Fruit fly (Drosophila melanogaster) whole organism, wandering third instar larva: ENCODE results near the gene CG12951.
A peak's percentile ranks its signal among the peaks of the same experiment; 100 is the strongest.

Experiments
- Abd-B ChIP-seq: fragments of >200 bp; optimal IDR thresholded peaks from 2 replicates; lab custom pipeline; 2017; ENCODE audit warnings: missing biosample characterization, missing genetic modification characterization
- CG32264 ChIP-seq: fragments of 200-800 bp; sonication (Bioruptor generic); optimal IDR thresholded peaks from 2 replicates; lab custom pipeline; 2016; ENCODE audit warnings: missing biosample characterization, missing genetic modification characterization
- CrebA ChIP-seq: fragments of 200-800 bp; sonication (Bioruptor generic); optimal IDR thresholded peaks from 2 replicates; lab custom pipeline; 2016; ENCODE audit warnings: missing biosample characterization, mild to moderate bottlenecking, missing genetic modification characterization, borderline replicate concordance
- Dfd ChIP-seq: fragments of >200 bp; optimal IDR thresholded peaks from 2 replicates; lab custom pipeline; 2017; ENCODE audit warnings: missing biosample characterization, missing genetic modification characterization
- Dif ChIP-seq: fragments of 200-275, 200-300 bp; sonication (Bioruptor generic); optimal IDR thresholded peaks from 2 replicates; lab custom pipeline; 2018; ENCODE audit warnings: missing biosample characterization, missing genetic modification characterization; ENCODE audit not compliant: partially characterized antibody
- GATAd ChIP-seq: sonication (Bioruptor generic); optimal IDR thresholded peaks from 2 replicates; lab custom pipeline; 2016; ENCODE audit warnings: missing biosample characterization, missing genetic modification characterization
- HLH106 ChIP-seq: fragments of 200-800 bp; optimal IDR thresholded peaks from 3 replicates; lab custom pipeline; 2019; ENCODE audit warnings: missing biosample characterization, mild to moderate bottlenecking, missing genetic modification characterization, moderate library complexity
- Hnf4 ChIP-seq: fragments of 200-800 bp; sonication (Bioruptor generic); optimal IDR thresholded peaks from 2 replicates; lab custom pipeline; 2016; ENCODE audit warnings: missing biosample characterization, mild to moderate bottlenecking, missing genetic modification characterization
- Hr78 ChIP-seq: fragments of >200 bp; optimal IDR thresholded peaks from 2 replicates; lab custom pipeline; 2017; ENCODE audit warnings: missing biosample characterization, missing genetic modification characterization
- Jra ChIP-seq: sonication (Bioruptor generic); optimal IDR thresholded peaks from 2 replicates; lab custom pipeline; 2016; ENCODE audit warnings: missing biosample characterization, missing genetic modification characterization
- Mio ChIP-seq: sonication (Bioruptor generic); optimal IDR thresholded peaks from 2 replicates; lab custom pipeline; 2016; ENCODE audit warnings: missing biosample characterization, missing genetic modification characterization
- N ChIP-seq: fragments of >200 bp; optimal IDR thresholded peaks from 2 replicates; lab custom pipeline; 2018; ENCODE audit warnings: missing biosample characterization, missing external identifiers, missing genetic modification characterization
- OdsH ChIP-seq: fragments of 200-800 bp; sonication (Bioruptor generic); optimal IDR thresholded peaks from 2 replicates; lab custom pipeline; 2016; ENCODE audit warnings: missing biosample characterization, mild to moderate bottlenecking, missing genetic modification characterization
- Sp1 ChIP-seq: fragments of 200-800 bp; sonication (Bioruptor generic); optimal IDR thresholded peaks from 3 replicates; lab custom pipeline; 2019; ENCODE audit warnings: missing biosample characterization, mild to moderate bottlenecking, missing genetic modification characterization, moderate library complexity
- Vsx2 ChIP-seq: fragments of 200-300, 225-300 bp; sonication (Bioruptor generic); optimal IDR thresholded peaks from 2 replicates; lab custom pipeline; 2018; ENCODE audit warnings: missing biosample characterization, missing genetic modification characterization; ENCODE audit not compliant: partially characterized antibody
- br ChIP-seq: fragments of 200-800 bp; sonication (Bioruptor generic); optimal IDR thresholded peaks from 2 replicates; lab custom pipeline; 2016; ENCODE audit warnings: missing biosample characterization, missing genetic modification characterization
- brk ChIP-seq: fragments of 200-800 bp; sonication (Bioruptor generic); optimal IDR thresholded peaks from 2 replicates; lab custom pipeline; 2016; ENCODE audit warnings: missing biosample characterization, mild to moderate bottlenecking, missing genetic modification characterization
- dl ChIP-seq, 2 experiments: fragments of 175-275, 200-275 bp in 1 of 2; fragments of 200-275 bp in 1 of 2; sonication (Bioruptor generic); optimal IDR thresholded peaks; lab custom pipeline; 2018; ENCODE audit warnings: mild to moderate bottlenecking in 2 of 2, missing biosample characterization in 2 of 2, missing genetic modification characterization in 2 of 2, moderate library complexity in 2 of 2; ENCODE audit not compliant: partially characterized antibody in 2 of 2, insufficient read depth in 1 of 2
- dmrt93B ChIP-seq: fragments of 200-800 bp; sonication (Bioruptor generic); optimal IDR thresholded peaks from 2 replicates; lab custom pipeline; 2018; ENCODE audit warnings: missing biosample characterization, mild to moderate bottlenecking, missing genetic modification characterization
- ey ChIP-seq: fragments of 200-800 bp; sonication (Bioruptor generic); optimal IDR thresholded peaks from 2 replicates; lab custom pipeline; 2016; ENCODE audit warnings: missing biosample characterization, missing genetic modification characterization
- foxo ChIP-seq, 2 experiments: fragments of 200-800 bp; sonication (Bioruptor generic); optimal IDR thresholded peaks; 2 replicates in 1 of 2; 3 replicates in 1 of 2; lab custom pipeline; 2016 to 2017; ENCODE audit warnings: missing biosample characterization in 2 of 2, missing genetic modification characterization in 2 of 2
- fru ChIP-seq: fragments of 200-800 bp; sonication (Bioruptor generic); optimal IDR thresholded peaks from 3 replicates; lab custom pipeline; 2016; ENCODE audit warnings: missing biosample characterization, mild to moderate bottlenecking, missing genetic modification characterization
- h ChIP-seq: fragments of 200-800 bp; sonication (Bioruptor generic); optimal IDR thresholded peaks from 3 replicates; lab custom pipeline; 2016; ENCODE audit warnings: missing biosample characterization, mild to moderate bottlenecking, missing genetic modification characterization
- jim ChIP-seq: fragments of 175-275, 200-325 bp; sonication (Bioruptor generic); optimal IDR thresholded peaks from 2 replicates; lab custom pipeline; 2016; ENCODE audit warnings: missing biosample characterization, mild to moderate bottlenecking, missing genetic modification characterization
- lola ChIP-seq: fragments of >200 bp; optimal IDR thresholded peaks from 2 replicates; lab custom pipeline; 2017; ENCODE audit warnings: missing biosample characterization, missing genetic modification characterization
- pan ChIP-seq: fragments of >200 bp; optimal IDR thresholded peaks from 2 replicates; lab custom pipeline; 2017
- psq ChIP-seq: fragments of 200-800 bp; sonication (Bioruptor generic); optimal IDR thresholded peaks from 3 replicates; lab custom pipeline; 2017; ENCODE audit warnings: missing biosample characterization, mild to moderate bottlenecking, missing genetic modification characterization, moderate library complexity
- rgr ChIP-seq: fragments of 200-800 bp; sonication (Bioruptor generic); optimal IDR thresholded peaks from 3 replicates; lab custom pipeline; 2016; ENCODE audit warnings: missing biosample characterization, mild to moderate bottlenecking, missing genetic modification characterization
- sage ChIP-seq: fragments of 200-800 bp; sonication (Bioruptor generic); optimal IDR thresholded peaks from 2 replicates; lab custom pipeline; 2016; ENCODE audit warnings: missing biosample characterization, mild to moderate bottlenecking, missing genetic modification characterization
- sv ChIP-seq: fragments of 200-800 bp; sonication (Bioruptor generic); optimal IDR thresholded peaks from 3 replicates; lab custom pipeline; 2016; ENCODE audit warnings: missing biosample characterization, missing genetic modification characterization
- tai ChIP-seq: sonication (Bioruptor generic); optimal IDR thresholded peaks from 2 replicates; lab custom pipeline; 2016; ENCODE audit warnings: missing biosample characterization, missing genetic modification characterization
- usp ChIP-seq: fragments of >200 bp; optimal IDR thresholded peaks from 2 replicates; lab custom pipeline; 2017; ENCODE audit warnings: missing biosample characterization, missing genetic modification characterization
- woc ChIP-seq: sonication (Bioruptor generic); optimal IDR thresholded peaks from 2 replicates; lab custom pipeline; 2016; ENCODE audit warnings: missing biosample characterization, mild to moderate bottlenecking, missing genetic modification characterization

The CG12951 gene

DNA sequence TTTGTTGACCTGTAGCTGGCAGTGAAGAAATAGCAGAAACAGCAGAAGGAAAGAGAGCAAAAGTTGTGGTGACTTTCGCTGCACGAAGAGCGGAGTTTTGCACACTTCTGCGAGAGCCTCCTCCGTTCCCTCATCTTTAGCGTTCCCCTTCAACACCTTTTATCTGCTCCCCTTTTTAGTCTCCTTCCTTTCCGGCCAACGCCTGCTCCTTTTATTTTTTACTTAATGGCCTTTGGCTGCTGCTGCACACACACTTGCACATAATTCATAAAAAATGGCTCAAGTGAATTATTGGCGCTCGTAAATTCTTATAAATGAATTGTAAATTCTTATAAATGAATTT is 18.2 kb upstream of the CG12951 start:
- TF ChIP-seq ey (GFP tag; lab: Kevin White, UChicago) (no peak), Mio (GFP tag; lab: Kevin White, UChicago) (no peak), brk (GFP tag; lab: Kevin White, UChicago) (no peak), Dfd (GFP tag; lab: Kevin White, UChicago) (no peak), Dif (GFP tag; lab: Kevin White, UChicago) (peak; percentile 40), Vsx2 (no peak), pan (lab: Kevin White, UChicago) (no peak), lola (GFP tag; lab: Kevin White, UChicago) (no peak), rgr (GFP tag; lab: Kevin White, UChicago) (no peak), Abd-B (no peak), psq (peak; percentile 89), sage (GFP tag; lab: Kevin White, UChicago) (no peak), dl (GFP tag; optimal IDR thresholded peaks at IDR 0.05; lab: Kevin White, UChicago; ENCODE audit: insufficient read depth in 1 of 2, partially characterized antibody in 2 of 2) (peak in 1 of 2 experiments; percentile 18)

DNA sequence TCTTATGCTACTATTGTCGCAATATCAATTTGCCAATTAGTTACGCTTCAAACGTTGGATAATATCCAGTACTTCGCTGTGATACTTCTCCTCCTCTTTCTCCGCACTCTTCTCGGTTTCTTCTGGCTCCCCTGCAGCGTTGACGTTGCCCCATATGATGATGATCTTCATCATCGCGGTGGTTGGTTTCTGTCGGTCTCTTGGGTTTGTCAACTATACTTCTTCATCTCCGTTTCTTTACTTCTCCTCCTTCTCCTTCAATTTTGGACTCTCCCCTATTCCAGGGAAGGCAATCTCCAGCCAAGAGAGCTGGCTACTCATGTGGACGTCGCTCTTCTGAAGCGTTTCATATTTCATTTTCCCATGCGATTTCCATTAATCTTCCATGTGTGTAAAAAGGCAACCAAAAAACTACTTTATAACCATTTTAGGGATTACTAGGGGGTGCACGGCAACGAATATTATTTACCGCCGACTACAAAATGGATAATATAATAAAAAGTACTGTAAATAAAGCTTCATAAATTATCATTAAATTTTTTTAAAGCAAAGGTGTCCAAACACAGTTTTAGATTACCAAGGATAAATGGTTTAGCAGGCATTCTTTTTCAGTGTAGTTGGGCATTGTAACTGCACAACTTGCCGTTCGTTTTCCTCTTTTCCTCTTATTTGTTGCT is 17.7 kb upstream of the CG12951 start:
- TF ChIP-seq br (GFP tag; lab: Kevin White, UChicago) (peak; percentile 72), woc (GFP tag; lab: Kevin White, UChicago) (peak; percentile 74), Vsx2 (no peak), Sp1 (GFP tag; lab: Kevin White, UChicago) (peak; percentile 75), dmrt93B (GFP tag; lab: Kevin White, UChicago) (peak; percentile 46), CG32264 (GFP tag; lab: Kevin White, UChicago) (peak; percentile 36), Jra (GFP tag; lab: Kevin White, UChicago) (peak; percentile 18), OdsH (GFP tag; lab: Kevin White, UChicago) (peak; percentile 79), h (GFP tag; lab: Kevin White, UChicago) (peak; percentile 84), Hr78 (GFP tag; lab: Kevin White, UChicago) (no peak), rgr (GFP tag; lab: Kevin White, UChicago) (peak; percentile 78), HLH106 (tag; lab: Kevin White, UChicago) (peak; percentile 67), psq (peak; percentile 93), brk (GFP tag; lab: Kevin White, UChicago) (peak; percentile 57), sage (GFP tag; lab: Kevin White, UChicago) (peak; percentile 60), Hnf4 (GFP tag; lab: Kevin White, UChicago) (peak; percentile 42), usp (GFP tag; lab: Kevin White, UChicago) (no peak), ey (GFP tag; lab: Kevin White, UChicago) (peak; percentile 80), jim (GFP tag; lab: Kevin White, UChicago) (no peak), CrebA (GFP tag; lab: Kevin White, UChicago) (no peak), Dif (GFP tag; lab: Kevin White, UChicago) (peak; percentile 9), fru (GFP tag; lab: Kevin White, UChicago) (peak; percentile 81), tai (GFP tag; lab: Kevin White, UChicago) (peak; percentile 48), foxo (GFP tag; optimal IDR thresholded peaks at IDR 0.05; lab: Kevin White, UChicago) (peak in 1 of 2 experiments; percentile 80)

DNA sequence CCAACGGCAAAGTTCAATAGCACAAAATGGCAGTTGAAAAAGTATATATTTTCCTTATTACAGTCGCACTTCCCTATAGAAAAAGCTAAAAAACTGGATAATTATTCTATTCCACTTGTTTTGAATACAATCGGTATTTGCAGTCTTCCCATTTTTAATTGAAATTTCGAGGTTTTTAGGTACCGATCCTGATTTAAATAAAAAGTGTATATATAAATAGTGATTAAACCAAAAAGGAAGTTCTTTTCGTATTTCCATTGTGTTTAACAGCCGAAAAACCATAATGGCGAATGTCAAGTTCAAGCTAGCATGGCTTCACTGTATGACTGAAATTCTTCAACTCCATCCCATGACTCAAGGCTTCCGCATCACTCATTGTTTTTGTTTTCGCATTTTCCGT is 16.4 kb upstream of the CG12951 start:
- TF ChIP-seq HLH106 (tag; lab: Kevin White, UChicago): peak; percentile 13
- TF ChIP-seq br (GFP tag; lab: Kevin White, UChicago): peak; percentile 27
- no peak for TF ChIP-seq Mio (GFP tag; lab: Kevin White, UChicago)
- TF ChIP-seq foxo (GFP tag; optimal IDR thresholded peaks at IDR 0.05; lab: Kevin White, UChicago): peak in 1 of 2 experiments; percentile 35
- TF ChIP-seq Sp1 (GFP tag; lab: Kevin White, UChicago): peak; percentile 2
- TF ChIP-seq OdsH (GFP tag; lab: Kevin White, UChicago): no peak
- TF ChIP-seq sv (GFP tag; lab: Kevin White, UChicago): no peak
- TF ChIP-seq ey (GFP tag; lab: Kevin White, UChicago): peak; percentile 11
- TF ChIP-seq fru (GFP tag; lab: Kevin White, UChicago): peak; percentile 11
- TF ChIP-seq Dif (GFP tag; lab: Kevin White, UChicago): no peak

DNA sequence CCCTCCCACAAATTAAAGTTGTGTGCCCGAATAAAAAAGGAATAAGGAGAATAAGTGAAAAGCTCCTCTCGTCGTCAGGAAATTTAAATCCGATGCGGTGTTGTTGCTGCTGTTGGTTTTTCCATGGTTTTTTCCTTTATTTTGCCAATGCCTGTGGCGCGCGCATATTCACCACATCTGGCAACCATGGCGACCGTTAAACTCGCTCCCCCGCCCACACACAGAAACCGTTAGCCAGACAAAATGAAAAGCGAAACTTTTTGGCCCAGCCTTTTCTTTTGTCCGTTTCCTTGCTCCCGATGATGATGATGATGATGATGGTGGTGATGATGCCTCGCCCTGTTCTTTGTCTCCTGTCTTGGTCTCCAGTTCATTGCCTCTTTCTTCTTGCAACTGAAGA is 15.8 kb upstream of the CG12951 start:
- no peak for TF ChIP-seq GATAd (GFP tag; lab: Kevin White, UChicago)
- TF ChIP-seq brk (GFP tag; lab: Kevin White, UChicago): no peak
- no peak for TF ChIP-seq N (GFP tag; lab: Kevin White, UChicago)
- TF ChIP-seq lola (GFP tag; lab: Kevin White, UChicago): no peak
- no peak for TF ChIP-seq Sp1 (GFP tag; lab: Kevin White, UChicago)
- no peak for TF ChIP-seq dmrt93B (GFP tag; lab: Kevin White, UChicago)
- TF ChIP-seq br (GFP tag; lab: Kevin White, UChicago): no peak
- TF ChIP-seq Hr78 (GFP tag; lab: Kevin White, UChicago): no peak
- no peak for TF ChIP-seq fru (GFP tag; lab: Kevin White, UChicago)
- TF ChIP-seq rgr (GFP tag; lab: Kevin White, UChicago): no peak
